Fruit fly (Drosophila melanogaster) whole organism, wandering third instar larva: ENCODE measurements around the gene Dnaaf6.

Experiments used
- Dfd ChIP-seq: fragments of >200 bp; optimal IDR thresholded peaks from 2 replicates; lab custom pipeline; 2017; ENCODE audit warnings: missing biosample characterization, missing genetic modification characterization
- Dif ChIP-seq: fragments of 200-275, 200-300 bp; sonication (Bioruptor generic); optimal IDR thresholded peaks from 2 replicates; lab custom pipeline; 2018; ENCODE audit warnings: missing biosample characterization, missing genetic modification characterization; ENCODE audit not compliant: partially characterized antibody
- Hnf4 ChIP-seq: fragments of 200-800 bp; sonication (Bioruptor generic); optimal IDR thresholded peaks from 2 replicates; lab custom pipeline; 2016; ENCODE audit warnings: missing biosample characterization, mild to moderate bottlenecking, missing genetic modification characterization
- Hr83 ChIP-seq: fragments of 200-300 bp; sonication (Bioruptor generic); optimal IDR thresholded peaks from 2 replicates; lab custom pipeline; 2016; ENCODE audit warnings: missing biosample characterization, mild to moderate bottlenecking, missing genetic modification characterization, moderate library complexity; ENCODE audit not compliant: poor library complexity, severe bottlenecking
- Mio ChIP-seq: sonication (Bioruptor generic); optimal IDR thresholded peaks from 2 replicates; lab custom pipeline; 2016; ENCODE audit warnings: missing biosample characterization, missing genetic modification characterization
- Myc ChIP-seq: fragments of >200 bp; optimal IDR thresholded peaks from 2 replicates; lab custom pipeline; 2017
- Sp1 ChIP-seq: fragments of 200-800 bp; sonication (Bioruptor generic); optimal IDR thresholded peaks from 3 replicates; lab custom pipeline; 2019; ENCODE audit warnings: missing biosample characterization, mild to moderate bottlenecking, missing genetic modification characterization, moderate library complexity
- br ChIP-seq: fragments of 200-800 bp; sonication (Bioruptor generic); optimal IDR thresholded peaks from 2 replicates; lab custom pipeline; 2016; ENCODE audit warnings: missing biosample characterization, missing genetic modification characterization
- brk ChIP-seq: fragments of 200-800 bp; sonication (Bioruptor generic); optimal IDR thresholded peaks from 2 replicates; lab custom pipeline; 2016; ENCODE audit warnings: missing biosample characterization, mild to moderate bottlenecking, missing genetic modification characterization
- pan ChIP-seq: fragments of >200 bp; optimal IDR thresholded peaks from 2 replicates; lab custom pipeline; 2017
- woc ChIP-seq: sonication (Bioruptor generic); optimal IDR thresholded peaks from 2 replicates; lab custom pipeline; 2016; ENCODE audit warnings: missing biosample characterization, mild to moderate bottlenecking, missing genetic modification characterization

- TF ChIP-seq Hr83 (GFP tag; lab: Kevin White, UChicago), result no peak
- TF ChIP-seq br (GFP tag; lab: Kevin White, UChicago), result no peak
- TF ChIP-seq brk, result no peak
- no peak for TF ChIP-seq Sp1 (GFP tag; lab: Kevin White, UChicago)
- TF ChIP-seq woc (GFP tag; lab: Kevin White, UChicago), result no peak
- TF ChIP-seq Hnf4, result no peak
- no peak for TF ChIP-seq Mio
- no peak for TF ChIP-seq pan (lab: Kevin White, UChicago)
- TF ChIP-seq Myc (lab: Kevin White, UChicago), result no peak
- no peak for TF ChIP-seq Dfd
- no peak for TF ChIP-seq Dif (GFP tag; lab: Kevin White, UChicago)
These were observed 12.4 kb downstream of the Dnaaf6 start, which contains the start of gene CG13474 for dm6 chr3L:14697005-14697404.
